Fruit fly (Drosophila melanogaster) S2 (cell line): Measurements from ENCODE around the gene CG13676.

Source experiments
- CG8478 ChIP-seq: fragments of >200 bp; optimal IDR thresholded peaks from 2 replicates; lab custom pipeline; 2018
- CTCF ChIP-seq, 2 experiments: fragments of >200 bp; optimal IDR thresholded peaks; 2 replicates each; lab custom pipeline; 2018

- no peak for TF ChIP-seq CTCF (optimal IDR thresholded peaks at IDR 0.05; lab: Kevin White, UChicago)
- TF ChIP-seq CG8478 (lab: Kevin White, UChicago): no peak
Measured at dm6 chr3L:8155324-8155723, 3.7 kb upstream of the CG13676 start.
